Worm (Caenorhabditis elegans) whole organism, young adult: ENCODE results near the gene bcf-1.

Source experiments
- B0336.3 ChIP-seq: fragments of 200-800 bp; sonication (Bioruptor generic); IDR thresholded peaks from 2 replicates; pipeline ENCODE4 v1.3.6; 2022; ENCODE audit warnings: missing genetic modification characterization, missing compliant biosample characterization
- C06A6.2 ChIP-seq: fragments of 200-800 bp; sonication (Bioruptor generic); conservative IDR thresholded peaks from 2 replicates; pipeline ENCODE4 v1.3.6; 2022; ENCODE audit warnings: missing genetic modification characterization, missing compliant biosample characterization
- D2030.7 ChIP-seq: fragments of 200-800 bp; sonication (Bioruptor generic); IDR thresholded peaks from 2 replicates; pipeline ENCODE4 v1.3.6; 2022; ENCODE audit warnings: missing genetic modification reagents, missing genetic modification characterization, missing compliant biosample characterization
- Y53G8AR.9 ChIP-seq: fragments of 200-800 bp; sonication (Bioruptor generic); conservative IDR thresholded peaks from 2 replicates; pipeline ENCODE4 v1.3.6; 2022; ENCODE audit warnings: missing genetic modification reagents, missing genetic modification characterization, missing compliant biosample characterization
- Y56A3A.18 ChIP-seq: fragments of 200-800 bp; sonication (Bioruptor generic); IDR thresholded peaks from 2 replicates; pipeline ENCODE4 v1.3.6; 2022; ENCODE audit warnings: missing genetic modification reagents, missing genetic modification characterization, missing compliant biosample characterization
- Y67H2A.10 ChIP-seq: fragments of 200-800 bp; sonication (Bioruptor generic); conservative IDR thresholded peaks from 2 replicates; pipeline ENCODE4 v1.3.6; 2022; ENCODE audit warnings: missing genetic modification reagents, missing genetic modification characterization, missing compliant biosample characterization
- Y79H2A.3 ChIP-seq: fragments of 200-800 bp; sonication (Bioruptor generic); conservative IDR thresholded peaks from 2 replicates; pipeline ENCODE4 v1.3.6; 2022; ENCODE audit warnings: missing genetic modification reagents, missing genetic modification characterization, missing compliant biosample characterization
- ama-1 ChIP-seq, 3 experiments: fragments of 150-350 bp in 1 of 3; sonication (generic microtip) in 2 of 3; optimal IDR thresholded peaks; 2 replicates each; lab custom pipeline; 2014 to 2018; ENCODE audit warnings: missing biosample characterization in 2 of 3, missing genetic modification characterization in 2 of 3, missing genetic modification reagents in 2 of 3
- atf-7 ChIP-seq: sonication (generic microtip); optimal IDR thresholded peaks from 2 replicates; lab custom pipeline; 2017; ENCODE audit warnings: mild to moderate bottlenecking, missing genetic modification characterization, missing compliant biosample characterization
- chd-7 ChIP-seq: sonication (generic microtip); optimal IDR thresholded peaks from 2 replicates; lab custom pipeline; 2016; ENCODE audit warnings: mild to moderate bottlenecking, missing genetic modification characterization, moderate library complexity, missing compliant biosample characterization
- dox-1 ChIP-seq: fragments of 200-800 bp; sonication (Bioruptor generic); IDR thresholded peaks from 2 replicates; pipeline ENCODE4 v1.3.6; 2022; ENCODE audit warnings: missing genetic modification reagents, missing genetic modification characterization, missing compliant biosample characterization
- efl-1 ChIP-seq: fragments of 150-350 bp; optimal IDR thresholded peaks from 2 replicates; lab custom pipeline; 2014; ENCODE audit warnings: missing biosample characterization, missing genetic modification reagents, missing genetic modification characterization
- egl-44 ChIP-seq: fragments of 200-800 bp; sonication (Bioruptor generic); IDR thresholded peaks from 2 replicates; pipeline ENCODE4 v1.3.6; 2022; ENCODE audit warnings: missing genetic modification reagents, missing genetic modification characterization, missing compliant biosample characterization
- egrh-3 ChIP-seq: fragments of 200-800 bp; sonication (Bioruptor generic); IDR thresholded peaks from 2 replicates; pipeline ENCODE4 v1.3.6; 2022; ENCODE audit warnings: missing genetic modification reagents, missing genetic modification characterization, missing compliant biosample characterization
- ets-4 ChIP-seq: fragments of 200-800 bp; sonication (Bioruptor generic); optimal IDR thresholded peaks from 2 replicates; lab custom pipeline; 2018; ENCODE audit warnings: mild to moderate bottlenecking, missing genetic modification characterization, missing compliant biosample characterization
- hlh-26 ChIP-seq: fragments of 200-800 bp; sonication (Bioruptor generic); conservative IDR thresholded peaks from 2 replicates; pipeline ENCODE4 v1.3.6; 2022; ENCODE audit warnings: missing genetic modification reagents, missing genetic modification characterization, missing compliant biosample characterization
- hmg-1.2 ChIP-seq: fragments of 200-800 bp; sonication (Bioruptor generic); IDR thresholded peaks from 2 replicates; pipeline ENCODE4 v1.3.6; 2022; ENCODE audit warnings: missing genetic modification reagents, missing genetic modification characterization, missing compliant biosample characterization
- hmg-20 ChIP-seq: fragments of 200-800 bp; sonication (Bioruptor generic); IDR thresholded peaks from 2 replicates; pipeline ENCODE4 v1.3.6; 2022; ENCODE audit warnings: missing genetic modification reagents, missing genetic modification characterization, missing compliant biosample characterization
- let-526 ChIP-seq: fragments of 200-800 bp; sonication (Bioruptor generic); IDR thresholded peaks from 2 replicates; pipeline ENCODE4 v1.3.6; 2022; ENCODE audit warnings: missing genetic modification reagents, missing genetic modification characterization, missing compliant biosample characterization
- let-607 ChIP-seq, 2 experiments: fragments of 200-800 bp in 1 of 2; sonication (Bioruptor generic) in 1 of 2; sonication (generic microtip) in 1 of 2; optimal IDR thresholded peaks; 2 replicates each; lab custom pipeline; 2016 to 2018; ENCODE audit warnings: mild to moderate bottlenecking in 2 of 2, missing compliant biosample characterization in 2 of 2, missing genetic modification characterization in 2 of 2, moderate library complexity in 2 of 2, missing genotype in 1 of 2
- lsy-27 ChIP-seq: sonication (generic microtip); optimal IDR thresholded peaks from 2 replicates; lab custom pipeline; 2017; ENCODE audit warnings: missing genetic modification characterization, mild to moderate bottlenecking, missing compliant biosample characterization, antibody characterized with exemption, missing genotype, borderline replicate concordance; ENCODE audit not compliant: insufficient read depth
- madf-6 ChIP-seq: fragments of 200-800 bp; sonication (Bioruptor generic); IDR thresholded peaks from 2 replicates; pipeline ENCODE4 v1.3.6; 2022; ENCODE audit warnings: missing genetic modification reagents, missing genetic modification characterization, missing compliant biosample characterization
- mcd-1 ChIP-seq: fragments of 200-800 bp; sonication (Bioruptor generic); IDR thresholded peaks from 2 replicates; pipeline ENCODE4 v1.3.6; 2022; ENCODE audit warnings: missing genetic modification reagents, missing genetic modification characterization, missing compliant biosample characterization
- mel-28 ChIP-seq: sonication (generic microtip); optimal IDR thresholded peaks from 2 replicates; lab custom pipeline; 2016; ENCODE audit warnings: borderline replicate concordance, mild to moderate bottlenecking, missing genetic modification characterization, missing compliant biosample characterization
- nfya-2 ChIP-seq: fragments of 200-800 bp; sonication (Bioruptor generic); IDR thresholded peaks from 2 replicates; pipeline ENCODE4 v1.3.6; 2022; ENCODE audit warnings: missing genetic modification reagents, missing genetic modification characterization, missing compliant biosample characterization
- nfyb-1 ChIP-seq: fragments of 200-800 bp; sonication (Bioruptor generic); IDR thresholded peaks from 2 replicates; pipeline ENCODE4 v1.3.6; 2022; ENCODE audit warnings: missing genetic modification reagents, missing genetic modification characterization, missing compliant biosample characterization
- nhr-80 ChIP-seq: sonication (generic microtip); optimal IDR thresholded peaks from 2 replicates; lab custom pipeline; 2016; ENCODE audit warnings: missing genetic modification characterization, missing compliant biosample characterization
- rcor-1 ChIP-seq: fragments of 200-800 bp; sonication (Bioruptor generic); IDR thresholded peaks from 2 replicates; pipeline ENCODE4 v1.3.6; 2022; ENCODE audit warnings: missing genetic modification reagents, missing genetic modification characterization, missing compliant biosample characterization
- rec-8 ChIP-seq, 2 experiments: sonication (generic microtip); optimal IDR thresholded peaks; 2 replicates each; lab custom pipeline; 2016; ENCODE audit warnings: mild to moderate bottlenecking in 2 of 2, missing genetic modification characterization in 2 of 2, missing genetic modification reagents in 2 of 2, missing genotype in 2 of 2, missing biosample characterization in 1 of 2, missing compliant biosample characterization in 1 of 2, moderate library complexity in 1 of 2
- repo-1 ChIP-seq: sonication (generic microtip); optimal IDR thresholded peaks from 2 replicates; lab custom pipeline; 2017; ENCODE audit warnings: mild to moderate bottlenecking, missing genetic modification characterization, missing compliant biosample characterization
- sea-2 ChIP-seq: fragments of 200-800 bp; sonication (Bioruptor generic); IDR thresholded peaks from 2 replicates; pipeline ENCODE4 v1.3.6; 2022; ENCODE audit warnings: missing genetic modification characterization, missing compliant biosample characterization
- zfh-2 ChIP-seq: fragments of 200-800 bp; sonication (Bioruptor generic); conservative IDR thresholded peaks from 2 replicates; pipeline ENCODE4 v1.3.6; 2022; ENCODE audit warnings: missing genetic modification reagents, missing genetic modification characterization, missing compliant biosample characterization
- ztf-22 ChIP-seq: fragments of 200-800 bp; sonication (Bioruptor generic); optimal IDR thresholded peaks from 2 replicates; lab custom pipeline; 2018; ENCODE audit warnings: mild to moderate bottlenecking, missing genetic modification characterization, moderate library complexity, missing compliant biosample characterization
- ztf-3 ChIP-seq: fragments of 200-800 bp; sonication (Bioruptor generic); optimal IDR thresholded peaks from 2 replicates; lab custom pipeline; 2018; ENCODE audit warnings: mild to moderate bottlenecking, missing genetic modification characterization, missing compliant biosample characterization

bcf-1 gene

ce11 chrV:6424055-6424454, 15.5 kb upstream of the bcf-1 start, which contains the start of gene urb-1:
Gene urb-1 (minus strand): TSS chrV:6424155.
- no peak for TF ChIP-seq egrh-3 (GFP tag; lab: Robert Waterston, UW)
- TF ChIP-seq ama-1 (optimal IDR thresholded peaks at IDR 0.05; lab: Kevin White, UChicago) = no peak
- TF ChIP-seq ama-1 (GFP tag; optimal IDR thresholded peaks at IDR 0.05; lab: Kevin White, UChicago) = peak in 1 of 2 experiments; percentile 19

ce11 chrV:6414985-6415384, 6.4 kb upstream of the bcf-1 start, which contains the start of gene cht-6:
Gene cht-6 (plus strand): TSS chrV:6414993.
- TF ChIP-seq hlh-26 (GFP tag; lab: Robert Waterston, UW) (no peak), lsy-27 (tag; lab: Kevin White, UChicago) (no peak), rec-8 (tag; optimal IDR thresholded peaks at IDR 0.05; lab: Kevin White, UChicago) (no peak), Y56A3A.18 (GFP tag; lab: Robert Waterston, UW) (no peak), mcd-1 (GFP tag; lab: Robert Waterston, UW) (no peak), repo-1 (tag; lab: Kevin White, UChicago) (no peak)

- TF ChIP-seq nhr-80 (tag; lab: Kevin White, UChicago) = peak; percentile 53
- no peak for TF ChIP-seq mel-28 (tag; lab: Kevin White, UChicago)
- TF ChIP-seq, all 124 proteins: peak for 1
Measured at ce11 chrV:6414469-6414868, 5.9 kb upstream of the bcf-1 start.

ce11 chrV:6413057-6413456, 4.5 kb upstream of the bcf-1 start:
- TF ChIP-seq dox-1 (peak; percentile 51; the same call in 1 of the 2 replicates), egl-44 (GFP tag; lab: Robert Waterston, UW) (peak; percentile 46; the same call in 1 of the 2 replicates), nhr-80 (tag; lab: Kevin White, UChicago) (peak; percentile 96), ets-4 (GFP tag; lab: Kevin White, UChicago) (peak; percentile 94), let-607 (tag; optimal IDR thresholded peaks at IDR 0.05; lab: Kevin White, UChicago) (peak; percentile 78 to 82), chd-7 (tag; lab: Kevin White, UChicago) (peak; percentile 14), ztf-3 (GFP tag; lab: Kevin White, UChicago) (no peak), ztf-22 (GFP tag; lab: Kevin White, UChicago) (peak; percentile 51), atf-7 (tag; lab: Kevin White, UChicago) (peak; percentile 69), nfyb-1 (GFP tag; lab: Robert Waterston, UW) (no peak), nfya-2 (GFP tag; lab: Robert Waterston, UW) (no peak)

- TF ChIP-seq D2030.7 (GFP tag; lab: Robert Waterston, UW) = no peak
- no peak for TF ChIP-seq efl-1 (GFP tag; lab: Kevin White, UChicago)
- no peak for TF ChIP-seq ztf-22 (GFP tag; lab: Kevin White, UChicago)
- no peak for TF ChIP-seq let-526 (GFP tag; lab: Robert Waterston, UW)
- TF ChIP-seq nhr-80 (tag; lab: Kevin White, UChicago) = peak; percentile 74
- peak; percentile 45 for TF ChIP-seq atf-7 (tag; lab: Kevin White, UChicago)
- TF ChIP-seq, all 124 proteins: peak for 2
Measured at ce11 chrV:6411161-6411560, 2.6 kb upstream of the bcf-1 start.

ce11 chrV:6407587-6407986, 996 bp downstream of the bcf-1 start:
- TF ChIP-seq nhr-80 (tag; lab: Kevin White, UChicago) = peak; percentile 41
- TF ChIP-seq B0336.3 (GFP tag; lab: Robert Waterston, UW) = no peak

- TF ChIP-seq Y67H2A.10 (GFP tag; lab: Robert Waterston, UW) (no peak), hmg-20 (GFP tag; lab: Robert Waterston, UW) (no peak), madf-6 (GFP tag; lab: Robert Waterston, UW) (0 out of 2 replicates have a peak, but pooled peaks have one; percentile 7), Y53G8AR.9 (GFP tag; lab: Robert Waterston, UW) (peak; percentile 53), atf-7 (tag; lab: Kevin White, UChicago) (peak; percentile 29), Y79H2A.3 (GFP tag; lab: Robert Waterston, UW) (no peak), rcor-1 (GFP tag; lab: Robert Waterston, UW) (no peak), nhr-80 (tag; lab: Kevin White, UChicago) (peak; percentile 24), C06A6.2 (GFP tag; lab: Robert Waterston, UW) (0 out of 2 replicates have a peak, but pooled peaks have one; percentile 28), B0336.3 (GFP tag; lab: Robert Waterston, UW) (0 out of 2 replicates have a peak, but pooled peaks have one; percentile 33), Y56A3A.18 (GFP tag; lab: Robert Waterston, UW) (0 out of 2 replicates have a peak, but pooled peaks have one; percentile 10), zfh-2 (no peak), hmg-1.2 (GFP tag; lab: Robert Waterston, UW) (0 out of 2 replicates have a peak, but pooled peaks have one; percentile 17), sea-2 (GFP tag; lab: Robert Waterston, UW) (no peak)
Measured at ce11 chrV:6400950-6401551, 7.5 kb downstream of the bcf-1 start.
